Fruit fly (Drosophila melanogaster) whole organism, embryonic: ENCODE data around the gene CG31178.
A peak's percentile ranks its signal among the peaks of the same experiment; 100 is the strongest.

Experiments
- Atf-2 ChIP-seq: fragments of 200-800 bp; sonication (Bioruptor generic); optimal IDR thresholded peaks from 2 replicates; lab custom pipeline; 2016; ENCODE audit warnings: missing biosample characterization, missing genetic modification characterization
- Bdp1 ChIP-seq: fragments of 200-800 bp; sonication (Bioruptor generic); optimal IDR thresholded peaks from 3 replicates; lab custom pipeline; 2016; ENCODE audit warnings: missing biosample characterization, missing genetic modification characterization
- Bgb ChIP-seq: fragments of 200-800 bp; sonication (Bioruptor generic); IDR thresholded peaks from 2 replicates; pipeline ENCODE4 v1.3.6; 2022; ENCODE audit warnings: missing biosample characterization, missing genetic modification characterization; ENCODE audit not compliant: partially characterized antibody
- CG10654 ChIP-seq: fragments of 200-800 bp; sonication (Bioruptor generic); optimal IDR thresholded peaks from 2 replicates; lab custom pipeline; 2016; ENCODE audit warnings: missing biosample characterization, missing genetic modification characterization
- CG11456 ChIP-seq: fragments of 200-800 bp; sonication (Bioruptor generic); IDR thresholded peaks from 3 replicates; pipeline ENCODE4 v1.3.6; 2022; ENCODE audit warnings: missing biosample characterization, missing genetic modification characterization
- CG11695 ChIP-seq: fragments of 200-800 bp; sonication (Bioruptor generic); IDR thresholded peaks from 3 replicates; pipeline ENCODE4 v1.3.6; 2022; ENCODE audit warnings: missing biosample characterization, missing genetic modification characterization
- CG12155 ChIP-seq: fragments of 200-800 bp; sonication (Bioruptor generic); optimal IDR thresholded peaks from 3 replicates; lab custom pipeline; 2016; ENCODE audit warnings: missing biosample characterization, missing genetic modification characterization
- CG14860 ChIP-seq: fragments of 200-800 bp; sonication (Bioruptor generic); IDR thresholded peaks from 3 replicates; pipeline ENCODE4 v1.3.6; 2022; ENCODE audit warnings: missing biosample characterization, missing genetic modification characterization; ENCODE audit not compliant: partially characterized antibody
- CG15011 ChIP-seq: fragments of 200-800 bp; sonication (Bioruptor generic); optimal IDR thresholded peaks from 3 replicates; lab custom pipeline; 2018; ENCODE audit warnings: missing biosample characterization, mild to moderate bottlenecking, missing genetic modification characterization
- CG15073 ChIP-seq: fragments of 200-800 bp; sonication (Bioruptor generic); optimal IDR thresholded peaks from 2 replicates; lab custom pipeline; 2016; ENCODE audit warnings: missing biosample characterization, missing genetic modification characterization
- CG15269 ChIP-seq: fragments of 200-800 bp; sonication (Bioruptor generic); optimal IDR thresholded peaks from 2 replicates; lab custom pipeline; 2018; ENCODE audit warnings: missing biosample characterization, mild to moderate bottlenecking, missing genetic modification characterization, moderate library complexity
- CG1529 ChIP-seq: fragments of 200-800 bp; sonication (Bioruptor generic); optimal IDR thresholded peaks from 3 replicates; lab custom pipeline; 2018; ENCODE audit warnings: missing biosample characterization, missing genetic modification characterization
- CG17186 ChIP-seq: fragments of 200-800 bp; sonication (Bioruptor generic); optimal IDR thresholded peaks from 3 replicates; lab custom pipeline; 2017; ENCODE audit warnings: missing biosample characterization, missing genetic modification reagents, missing genetic modification characterization
- CG17568 ChIP-seq: fragments of 200-800 bp; sonication (Bioruptor generic); optimal IDR thresholded peaks from 2 replicates; lab custom pipeline; 2018; ENCODE audit warnings: missing biosample characterization, mild to moderate bottlenecking, missing genetic modification characterization, moderate library complexity
- CG1832 ChIP-seq: fragments of 200-800 bp; sonication (Bioruptor generic); optimal IDR thresholded peaks from 2 replicates; lab custom pipeline; 2017; ENCODE audit warnings: missing biosample characterization, mild to moderate bottlenecking, missing genetic modification characterization, inconsistent platforms
- CG30020 ChIP-seq: fragments of 200-800 bp; optimal IDR thresholded peaks from 2 replicates; lab custom pipeline; 2019; ENCODE audit warnings: missing biosample characterization, mild to moderate bottlenecking, missing genetic modification characterization, moderate library complexity
- CG3407 ChIP-seq: fragments of 200-800 bp; sonication (Bioruptor generic); optimal IDR thresholded peaks from 2 replicates; lab custom pipeline; 2018; ENCODE audit warnings: missing biosample characterization, mild to moderate bottlenecking, missing genetic modification characterization
- CG7839 ChIP-seq: fragments of 200-800 bp; sonication (Bioruptor generic); optimal IDR thresholded peaks from 3 replicates; lab custom pipeline; 2018; ENCODE audit warnings: missing biosample characterization, mild to moderate bottlenecking, missing genetic modification characterization, moderate library complexity
- CG7987 ChIP-seq: fragments of 200-800 bp; sonication (Bioruptor generic); optimal IDR thresholded peaks from 2 replicates; lab custom pipeline; 2018; ENCODE audit warnings: missing biosample characterization, mild to moderate bottlenecking, missing genetic modification characterization, moderate library complexity
- CG8478 ChIP-seq: fragments of >200 bp; optimal IDR thresholded peaks from 2 replicates; lab custom pipeline; 2018
- D19B ChIP-seq: fragments of 200-800 bp; sonication (Bioruptor generic); optimal IDR thresholded peaks from 2 replicates; lab custom pipeline; 2017; ENCODE audit warnings: missing biosample characterization, mild to moderate bottlenecking, missing genetic modification characterization
- Dad ChIP-seq: fragments of 200-800 bp; sonication (Bioruptor generic); optimal IDR thresholded peaks from 3 replicates; lab custom pipeline; 2016; ENCODE audit warnings: missing biosample characterization, missing genetic modification characterization
- Dfd ChIP-seq, 2 experiments: fragments of >200 bp; optimal IDR thresholded peaks; 2 replicates each; lab custom pipeline; 2017; ENCODE audit warnings: missing biosample characterization in 2 of 2, missing genetic modification characterization in 2 of 2
- Dip3 ChIP-seq: fragments of 200-800 bp; sonication (Bioruptor generic); optimal IDR thresholded peaks from 3 replicates; lab custom pipeline; 2016; ENCODE audit warnings: missing biosample characterization, missing genetic modification characterization
- E2f1 ChIP-seq: fragments of 200-800 bp; sonication (Bioruptor generic); IDR thresholded peaks from 2 replicates; pipeline ENCODE4 v1.3.6; 2022; ENCODE audit warnings: missing biosample characterization, missing genetic modification characterization
- GATAe ChIP-seq: fragments of 200-800 bp; sonication (Bioruptor generic); conservative IDR thresholded peaks from 2 replicates; pipeline ENCODE4 v1.3.6; 2022; ENCODE audit warnings: missing biosample characterization, missing genetic modification characterization
- H15 ChIP-seq: fragments of 200-800 bp; sonication (Bioruptor generic); IDR thresholded peaks from 3 replicates; pipeline ENCODE4 v1.3.6; 2022; ENCODE audit warnings: missing biosample characterization, missing genetic modification characterization
- HLH4C ChIP-seq: fragments of 200-800 bp; sonication (Bioruptor generic); IDR thresholded peaks from 3 replicates; pipeline ENCODE4 v1.3.6; 2022; ENCODE audit warnings: missing biosample characterization, missing genetic modification characterization; ENCODE audit not compliant: partially characterized antibody
- Sox102F ChIP-seq: fragments of 200-800 bp; sonication (Bioruptor generic); optimal IDR thresholded peaks from 2 replicates; lab custom pipeline; 2018; ENCODE audit warnings: missing biosample characterization, mild to moderate bottlenecking, missing genetic modification characterization, moderate library complexity
- Xrp1 ChIP-seq: fragments of 200-800 bp; sonication (Bioruptor generic); IDR thresholded peaks from 2 replicates; pipeline ENCODE4 v1.3.6; 2022; ENCODE audit warnings: missing biosample characterization, missing genetic modification characterization
- ac ChIP-seq: fragments of 200-800 bp; sonication (Bioruptor generic); optimal IDR thresholded peaks from 3 replicates; lab custom pipeline; 2017; ENCODE audit warnings: missing biosample characterization, mild to moderate bottlenecking, missing genetic modification characterization
- amos ChIP-seq: fragments of 200-800 bp; sonication (Bioruptor generic); IDR thresholded peaks from 2 replicates; pipeline ENCODE4 v1.3.6; 2022; ENCODE audit warnings: missing biosample characterization, missing genetic modification characterization; ENCODE audit not compliant: partially characterized antibody
- ap ChIP-seq: fragments of 200-800 bp; sonication (Bioruptor generic); IDR thresholded peaks from 2 replicates; pipeline ENCODE4 v1.3.6; 2022; ENCODE audit warnings: missing biosample characterization, missing genetic modification characterization
- bsh ChIP-seq, 2 experiments: fragments of 200-800 bp; sonication (Bioruptor generic); optimal IDR thresholded peaks; 2 replicates each; lab custom pipeline; 2017 to 2018; ENCODE audit warnings: mild to moderate bottlenecking in 2 of 2, missing biosample characterization in 2 of 2, missing genetic modification characterization in 2 of 2, moderate library complexity in 1 of 2
- caup ChIP-seq: fragments of 200-800 bp; sonication (Bioruptor generic); optimal IDR thresholded peaks from 3 replicates; lab custom pipeline; 2017; ENCODE audit warnings: missing biosample characterization, mild to moderate bottlenecking, missing genetic modification characterization, moderate library complexity; ENCODE audit not compliant: severe bottlenecking
- corto ChIP-seq: fragments of 200-800 bp; sonication (Bioruptor generic); optimal IDR thresholded peaks from 2 replicates; lab custom pipeline; 2016; ENCODE audit warnings: missing biosample characterization, mild to moderate bottlenecking, missing genetic modification characterization, moderate library complexity
- croc ChIP-seq: fragments of 200-800 bp; sonication (Bioruptor generic); conservative IDR thresholded peaks from 3 replicates; pipeline ENCODE4 v1.3.6; 2022; ENCODE audit warnings: missing biosample characterization, missing genetic modification characterization
- esg ChIP-seq: fragments of 200-800 bp; sonication (Bioruptor generic); conservative IDR thresholded peaks from 2 replicates; pipeline ENCODE4 v1.3.6; 2022; ENCODE audit warnings: missing biosample characterization, missing genetic modification characterization
- exex ChIP-seq: fragments of 200-800 bp; sonication (Bioruptor generic); optimal IDR thresholded peaks from 4 replicates; lab custom pipeline; 2018; ENCODE audit warnings: missing biosample characterization, mild to moderate bottlenecking, missing genetic modification characterization, moderate library complexity
- kni ChIP-seq: fragments of 200-800 bp; sonication (Bioruptor generic); optimal IDR thresholded peaks from 3 replicates; lab custom pipeline; 2017; ENCODE audit warnings: mild to moderate bottlenecking, missing biosample characterization, missing genetic modification reagents, missing genetic modification characterization
- lbe ChIP-seq: fragments of 200-800 bp; sonication (Bioruptor generic); optimal IDR thresholded peaks from 2 replicates; lab custom pipeline; 2016; ENCODE audit warnings: missing biosample characterization, mild to moderate bottlenecking, missing genetic modification characterization
- mam ChIP-seq: fragments of 200-800 bp; sonication (Bioruptor generic); optimal IDR thresholded peaks from 3 replicates; lab custom pipeline; 2016; ENCODE audit warnings: missing biosample characterization, missing genetic modification characterization
- mld ChIP-seq: fragments of 200-800 bp; sonication (Bioruptor generic); IDR thresholded peaks from 3 replicates; pipeline ENCODE4 v1.3.6; 2022; ENCODE audit warnings: missing biosample characterization, missing genetic modification characterization; ENCODE audit not compliant: partially characterized antibody
- org-1 ChIP-seq: fragments of 200-800 bp; sonication (Bioruptor generic); optimal IDR thresholded peaks from 2 replicates; lab custom pipeline; 2017; ENCODE audit warnings: missing biosample characterization, missing genetic modification characterization
- sens ChIP-seq: fragments of 200-800 bp; sonication (Bioruptor generic); peaks from one replicate; lab custom pipeline; 2016; ENCODE audit warnings: missing biosample characterization, missing genetic modification characterization
- seq ChIP-seq: fragments of 200-800 bp; sonication (Bioruptor generic); IDR thresholded peaks from 2 replicates; pipeline ENCODE4 v1.3.6; 2022; ENCODE audit warnings: missing biosample characterization, missing genetic modification characterization
- sima ChIP-seq: fragments of 200-800 bp; sonication (Bioruptor generic); optimal IDR thresholded peaks from 2 replicates; lab custom pipeline; 2016; ENCODE audit warnings: missing biosample characterization, missing genetic modification characterization
- sob ChIP-seq: fragments of 200-800 bp; sonication (Bioruptor generic); IDR thresholded peaks from 2 replicates; pipeline ENCODE4 v1.3.6; 2022; ENCODE audit warnings: missing biosample characterization, missing genetic modification characterization
- ssp ChIP-seq: fragments of 200-800 bp; sonication (Bioruptor generic); IDR thresholded peaks from 2 replicates; pipeline ENCODE4 v1.3.6; 2022; ENCODE audit warnings: missing biosample characterization, missing genetic modification characterization

CG31178 gene

dm6 chr3R:21888696-21889602 lies 15.4 kb downstream of the CG31178 start, which contains the start of gene CG43844 (continued):
- TF ChIP-seq Dfd (GFP tag; optimal IDR thresholded peaks at IDR 0.05; lab: Kevin White, UChicago) (no peak), CG12155 (no peak), sima (no peak), CG10654 (GFP tag; lab: Kevin White, UChicago) (no peak), CG11695 (GFP tag; lab: Robert Waterston, UW) (no peak), Bgb (GFP tag; lab: Robert Waterston, UW) (peak; percentile 85), CG1529 (no peak), corto (GFP tag; lab: Kevin White, UChicago) (no peak), CG17186 (no peak), ssp (no peak), HLH4C (GFP tag; lab: Robert Waterston, UW) (peak; percentile 54; the same call in 2 of the 3 replicates), lbe (no peak), ac (GFP tag; lab: Kevin White, UChicago) (no peak), sens (GFP tag; lab: Kevin White, UChicago) (peak; percentile 52), Xrp1 (GFP tag; lab: Robert Waterston, UW) (no peak), seq (GFP tag; lab: Robert Waterston, UW) (no peak), E2f1 (GFP tag; lab: Robert Waterston, UW) (no peak), org-1 (no peak), bsh (GFP tag; optimal IDR thresholded peaks at IDR 0.05; lab: Kevin White, UChicago) (no peak), CG1832 (GFP tag; lab: Kevin White, UChicago) (no peak), croc (GFP tag; lab: Robert Waterston, UW) (no peak), H15 (GFP tag; lab: Robert Waterston, UW) (no peak), kni (GFP tag; lab: Kevin White, UChicago) (no peak), sob (GFP tag; lab: Robert Waterston, UW) (no peak), CG14860 (GFP tag; lab: Robert Waterston, UW) (peak; percentile 34; the same call in 2 of the 3 replicates), CG3407 (GFP tag; lab: Kevin White, UChicago) (no peak), CG7987 (GFP tag; lab: Kevin White, UChicago) (no peak), CG11456 (GFP tag; lab: Robert Waterston, UW) (0 out of 3 replicates have a peak, but pooled peaks have one; percentile 47), CG17568 (GFP tag; lab: Kevin White, UChicago) (no peak), esg (no peak), Atf-2 (GFP tag; lab: Kevin White, UChicago) (no peak), Dip3 (no peak), CG15269 (tag; lab: Kevin White, UChicago) (no peak), caup (GFP tag; lab: Kevin White, UChicago) (no peak), exex (tag; lab: Kevin White, UChicago) (peak; percentile 1), Sox102F (GFP tag; lab: Kevin White, UChicago) (no peak), mld (no peak), GATAe (GFP tag; lab: Robert Waterston, UW) (no peak), ap (no peak), CG15073 (GFP tag; lab: Kevin White, UChicago) (no peak), CG15011 (GFP tag; lab: Kevin White, UChicago) (no peak), amos (GFP tag; lab: Robert Waterston, UW) (peak; percentile 74), CG30020 (tag; lab: Kevin White, UChicago) (no peak), Dad (GFP tag; lab: Kevin White, UChicago) (no peak), CG7839 (tag; lab: Kevin White, UChicago) (no peak), CG8478 (lab: Kevin White, UChicago) (peak; percentile 69), D19B (GFP tag; lab: Kevin White, UChicago) (no peak), Bdp1 (GFP tag; lab: Kevin White, UChicago) (no peak), mam (no peak)
